Worm (Caenorhabditis elegans): ENCODE results near the gene par-3.
A peak's percentile ranks its signal among the peaks of the same experiment; 100 is the strongest.
"Not testable (repeated sequence)": the region's sequence is repeated elsewhere in the genome, so short reads cannot be mapped to it uniquely, and the experiment has no call there.

The par-3 gene

DNA sequence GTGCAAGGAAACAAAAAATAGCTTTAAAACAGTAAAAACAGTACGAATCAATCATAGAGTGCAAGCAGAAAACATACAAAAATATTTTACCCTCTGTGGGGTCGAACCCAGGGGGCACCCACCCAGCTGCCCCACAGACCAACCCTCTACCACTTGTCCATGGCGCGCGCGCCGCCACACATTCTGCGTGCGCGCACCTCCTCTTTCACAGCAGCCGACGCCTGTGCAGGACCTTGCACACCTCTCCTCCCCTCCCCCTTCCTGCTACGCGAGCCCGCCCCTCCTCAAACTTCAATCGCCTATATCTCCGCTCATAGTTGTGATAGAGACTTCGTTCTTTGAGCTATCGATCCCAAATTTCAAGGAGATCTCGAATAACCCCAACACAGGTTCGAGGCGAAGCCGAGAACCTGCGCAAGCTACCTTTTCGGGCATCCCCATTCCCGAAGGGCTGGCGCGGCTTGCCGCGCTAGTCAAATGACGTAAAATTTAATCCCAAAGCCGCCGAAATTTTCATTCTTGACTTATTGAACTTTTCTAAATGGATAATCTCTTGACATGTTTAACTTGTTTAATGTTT lies 26.6 kb upstream of the par-3 start (continued):
- TF ChIP-seq lsl-1 (GFP tag; optimal IDR thresholded peaks at IDR 0.05): peak; percentile 53
- TF ChIP-seq hmg-1.2 (GFP tag; IDR thresholded peaks at IDR 0.05): peak; percentile 64
- TF ChIP-seq attf-3 (GFP tag; conservative IDR thresholded peaks at IDR 0.05): peak; percentile 79
- peak; percentile 73 for TF ChIP-seq ceh-100 (GFP tag; IDR thresholded peaks at IDR 0.05)
- peak; percentile 56 for TF ChIP-seq him-1 (tag; optimal IDR thresholded peaks at IDR 0.05)
- peak; percentile 72 for TF ChIP-seq tbp1 (GFP tag; optimal IDR thresholded peaks at IDR 0.05)
- TF ChIP-seq snpc-4 (GFP tag; optimal IDR thresholded peaks at IDR 0.05): peak; percentile 23
- TF ChIP-seq snpc-4 (tag; optimal IDR thresholded peaks at IDR 0.05): peak in 3 of 4 experiments; percentile 67 to 92 (median 81)
- peak; percentile 91 for TF ChIP-seq ekl-4 (GFP tag; IDR thresholded peaks at IDR 0.05)
- peak; percentile 96 for TF ChIP-seq dox-1 (GFP tag; IDR thresholded peaks at IDR 0.05)
- TF ChIP-seq cebp-1 (GFP tag; IDR thresholded peaks at IDR 0.05): 0 out of 2 replicates have a peak, but pooled peaks have one; percentile 10
- TF ChIP-seq cebp-1 (tag; optimal IDR thresholded peaks at IDR 0.05): not testable (repeated sequence)
- peak; percentile 87 for TF ChIP-seq F33H1.4 (GFP tag; IDR thresholded peaks at IDR 0.05)
- peak; percentile 85 for TF ChIP-seq Y79H2A.3 (GFP tag; conservative IDR thresholded peaks at IDR 0.05)
- 0 out of 2 replicates have a peak, but pooled peaks have one; percentile 40 for TF ChIP-seq madf-3 (GFP tag; IDR thresholded peaks at IDR 0.05)
- peak; percentile 83 for TF ChIP-seq B0019.2 (GFP tag; conservative IDR thresholded peaks at IDR 0.05)
- TF ChIP-seq ceh-40 (GFP tag; IDR thresholded peaks at IDR 0.05): peak; percentile 77; the same call in 1 of the 2 replicates

- TF ChIP-seq dpl-1 (GFP tag; optimal IDR thresholded peaks at IDR 0.05) (no peak), snpc-4 (GFP tag; optimal IDR thresholded peaks at IDR 0.05) (no peak), snpc-4 (tag; optimal IDR thresholded peaks at IDR 0.05) (peak in 1 of 4 experiments; percentile 59), hmg-1.2 (GFP tag; IDR thresholded peaks at IDR 0.05) (peak; percentile 52; the same call in 1 of the 2 replicates), cebp-1 (GFP tag; IDR thresholded peaks at IDR 0.05) (no peak), cebp-1 (tag; optimal IDR thresholded peaks at IDR 0.05) (peak; percentile 6)
These were observed 24.1 kb upstream of the par-3 start for ce11 chrIII:5639893-5640292.

- TF ChIP-seq ztf-22 (GFP tag; optimal IDR thresholded peaks at IDR 0.05): no peak
- TF ChIP-seq madf-8 (GFP tag; conservative IDR thresholded peaks at IDR 0.05): no peak
- no peak for TF ChIP-seq Y53F4B.3 (GFP tag; IDR thresholded peaks at IDR 0.05)
- no peak for TF ChIP-seq T07F8.4 (tag; optimal IDR thresholded peaks at IDR 0.05)
- TF ChIP-seq mcd-1 (GFP tag; IDR thresholded peaks at IDR 0.05): no peak
These were observed 21.3 kb upstream of the par-3 start for ce11 chrIII:5642692-5643091.

- TF ChIP-seq attf-3 (GFP tag; conservative IDR thresholded peaks at IDR 0.05): no peak; the same call in 1 of the 2 replicates
- TF ChIP-seq B0035.1 (tag; optimal IDR thresholded peaks at IDR 0.05): no peak
- no peak for TF ChIP-seq ztf-28 (GFP tag; IDR thresholded peaks at IDR 0.05)
- 0 out of 2 replicates have a peak, but pooled peaks have one; percentile 9 for TF ChIP-seq C17E4.6 (GFP tag; IDR thresholded peaks at IDR 0.05)
- TF ChIP-seq nhr-120 (GFP tag; IDR thresholded peaks at IDR 0.05): no peak
- peak; percentile 88 for TF ChIP-seq lsl-1 (GFP tag; optimal IDR thresholded peaks at IDR 0.05)
- TF ChIP-seq Y53F4B.3 (GFP tag; IDR thresholded peaks at IDR 0.05): no peak
- TF ChIP-seq Y53G8AR.9 (GFP tag; conservative IDR thresholded peaks at IDR 0.05): 0 out of 2 replicates have a peak, but pooled peaks have one; percentile 28
- TF ChIP-seq nhr-27 (tag; optimal IDR thresholded peaks at IDR 0.05): no peak
- peak in 1 of 3 experiments; percentile 34 for TF ChIP-seq lin-35 (GFP tag; optimal IDR thresholded peaks at IDR 0.05)
- TF ChIP-seq bed-2 (GFP tag; IDR thresholded peaks at IDR 0.05): no peak
- peak; percentile 87 for TF ChIP-seq mcd-1 (GFP tag; IDR thresholded peaks at IDR 0.05)
- TF ChIP-seq nfya-1 (tag; optimal IDR thresholded peaks at IDR 0.05; ENCODE audit: borderline replicate concordance, insufficient read depth): no peak
- no peak for TF ChIP-seq Y56A3A.18 (GFP tag; IDR thresholded peaks at IDR 0.05)
- no peak for TF ChIP-seq F52B5.7 (tag; optimal IDR thresholded peaks at IDR 0.05)
- peak; percentile 92 for TF ChIP-seq hmg-1.2 (GFP tag; IDR thresholded peaks at IDR 0.05)
- TF ChIP-seq ekl-4 (GFP tag; IDR thresholded peaks at IDR 0.05): peak; percentile 24; the same call in 1 of the 2 replicates
- TF ChIP-seq F55B11.4 (tag; optimal IDR thresholded peaks at IDR 0.05; ENCODE audit: borderline replicate concordance, insufficient read depth): no peak
- peak; percentile 97 for TF ChIP-seq snpc-3.4 (tag; optimal IDR thresholded peaks at IDR 0.05)
- peak; percentile 59 for TF ChIP-seq athp-1 (tag; optimal IDR thresholded peaks at IDR 0.05)
- TF ChIP-seq ZK185.1 (tag; optimal IDR thresholded peaks at IDR 0.05; ENCODE audit: poor library complexity, severe bottlenecking): peak; percentile 70
- no peak for TF ChIP-seq ets-4 (GFP tag; optimal IDR thresholded peaks at IDR 0.05)
- TF ChIP-seq tbx-9 (tag; optimal IDR thresholded peaks at IDR 0.05; ENCODE audit: borderline replicate concordance): no peak
- peak; percentile 88 for TF ChIP-seq B0336.3 (GFP tag; IDR thresholded peaks at IDR 0.05)
These were observed 10.3 kb upstream of the par-3 start for ce11 chrIII:5653692-5654105.
